ENCODE assay signal across 1 fruit fly cellular context in the genomic region with DNA sequence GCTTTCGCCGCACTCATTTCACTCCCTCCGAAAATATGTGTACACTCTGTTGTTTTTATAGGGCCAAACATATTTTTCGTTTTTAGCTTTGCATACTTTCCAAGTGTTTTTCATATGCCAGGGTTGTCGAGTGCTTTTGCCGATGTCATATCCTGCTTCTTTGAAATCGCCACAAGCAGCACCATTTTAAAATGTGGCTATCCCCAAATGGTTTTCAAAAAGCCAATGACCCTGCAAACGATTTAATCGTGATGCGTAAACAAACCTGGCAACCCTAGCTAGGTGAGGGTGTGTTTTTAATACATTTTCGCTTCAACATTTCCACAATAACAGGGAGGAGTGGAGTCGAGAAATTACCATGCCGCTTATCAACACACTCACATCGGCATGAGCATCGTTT.
TF ChIP-seq lines count a peak whose summit lies in the region.

No protein-coding gene starts in this region.

TF ChIP-seq in whole organism, embryonic, 481 proteins besides CTCF, POLR2A, EP300 and RAD21 (continued from another document and continues in another):
- TF ChIP-seq CG34422 (GFP tag; IDR thresholded peaks at IDR 0.05; lab: Robert Waterston, UW) (0 out of 3 replicates have a peak, but pooled peaks have one; percentile 17), CG12236 (GFP tag; optimal IDR thresholded peaks at IDR 0.05; lab: Kevin White, UChicago) (no peak), stwl (tag; optimal IDR thresholded peaks at IDR 0.05; lab: Kevin White, UChicago) (peak; percentile 92), slbo (GFP tag; IDR thresholded peaks at IDR 0.05; lab: Robert Waterston, UW) (peak; percentile 44; the same call in 1 of the 2 replicates), Myb (GFP tag; optimal IDR thresholded peaks at IDR 0.05; lab: Kevin White, UChicago) (peak; percentile 9), CG12219 (GFP tag; optimal IDR thresholded peaks at IDR 0.05; lab: Kevin White, UChicago) (peak; percentile 35), Sry-δ (GFP tag; optimal IDR thresholded peaks at IDR 0.05; lab: Kevin White, UChicago) (no peak), dan (GFP tag; IDR thresholded peaks at IDR 0.05; lab: Robert Waterston, UW) (no peak), Hr39 (optimal IDR thresholded peaks at IDR 0.05; lab: Kevin White, UChicago) (no peak), abd-A (tag; optimal IDR thresholded peaks at IDR 0.05; lab: Kevin White, UChicago) (no peak), ato (GFP tag; IDR thresholded peaks at IDR 0.05; lab: Robert Waterston, UW; ENCODE audit: partially characterized antibody) (no peak), crol (GFP tag; IDR thresholded peaks at IDR 0.05; lab: Robert Waterston, UW) (no peak), BtbVII (GFP tag; optimal IDR thresholded peaks at IDR 0.05; lab: Kevin White, UChicago) (peak; percentile 26), ro (GFP tag; IDR thresholded peaks at IDR 0.05; lab: Robert Waterston, UW) (no peak), danr (GFP tag; IDR thresholded peaks at IDR 0.05; lab: Robert Waterston, UW) (no peak), MESR4 (GFP tag; optimal IDR thresholded peaks at IDR 0.05; lab: Kevin White, UChicago) (no peak), caup (GFP tag; optimal IDR thresholded peaks at IDR 0.05; lab: Kevin White, UChicago; ENCODE audit: severe bottlenecking) (peak; percentile 50), CG12942 (GFP tag; optimal IDR thresholded peaks at IDR 0.05; lab: Kevin White, UChicago) (peak; percentile 10), CG3407 (GFP tag; optimal IDR thresholded peaks at IDR 0.05; lab: Kevin White, UChicago) (no peak), Jarid2 (GFP tag; optimal IDR thresholded peaks at IDR 0.05; lab: Kevin White, UChicago) (no peak), CG11723 (GFP tag; optimal IDR thresholded peaks at IDR 0.05; lab: Kevin White, UChicago) (no peak), HHEX (GFP tag; optimal IDR thresholded peaks at IDR 0.05; lab: Kevin White, UChicago) (peak; percentile 9), CG10267 (tag; optimal IDR thresholded peaks at IDR 0.05; lab: Kevin White, UChicago) (peak; percentile 15), fd64A (GFP tag; optimal IDR thresholded peaks at IDR 0.05; lab: Kevin White, UChicago) (no peak), C15 (GFP tag; IDR thresholded peaks at IDR 0.05; lab: Robert Waterston, UW) (no peak), Camta (GFP tag; optimal IDR thresholded peaks at IDR 0.05; lab: Kevin White, UChicago) (peak; percentile 8), her (GFP tag; optimal IDR thresholded peaks at IDR 0.05; lab: Kevin White, UChicago) (peak; percentile 37), Ada2b (GFP tag; IDR thresholded peaks at IDR 0.05; lab: Robert Waterston, UW) (peak; percentile 39; the same call in 1 of the 2 replicates), br (optimal IDR thresholded peaks at IDR 0.05; lab: Kevin White, UChicago) (no peak), CG34224 (GFP tag; IDR thresholded peaks at IDR 0.05; lab: Robert Waterston, UW; ENCODE audit: partially characterized antibody) (no peak), CG2120 (GFP tag; optimal IDR thresholded peaks at IDR 0.05; lab: Kevin White, UChicago) (peak; percentile 57), Fer3 (tag; optimal IDR thresholded peaks at IDR 0.05; lab: Kevin White, UChicago) (peak; percentile 47), CG13894 (tag; optimal IDR thresholded peaks at IDR 0.05; lab: Kevin White, UChicago) (peak; percentile 47), nmo (GFP tag; optimal IDR thresholded peaks at IDR 0.05; lab: Kevin White, UChicago) (peak; percentile 16), CG2712 (tag; optimal IDR thresholded peaks at IDR 0.05; lab: Kevin White, UChicago) (peak; percentile 21), rib (GFP tag; IDR thresholded peaks at IDR 0.05; lab: Robert Waterston, UW) (no peak), Vsx1 (GFP tag; optimal IDR thresholded peaks at IDR 0.05; lab: Kevin White, UChicago) (no peak), ssp (GFP tag; IDR thresholded peaks at IDR 0.05; lab: Robert Waterston, UW) (no peak), CG17328 (GFP tag; IDR thresholded peaks at IDR 0.05; lab: Robert Waterston, UW) (0 out of 2 replicates have a peak, but pooled peaks have one; percentile 14), E2f2 (GFP tag; IDR thresholded peaks at IDR 0.05; lab: Robert Waterston, UW) (0 out of 2 replicates have a peak, but pooled peaks have one; percentile 9), hkb (optimal IDR thresholded peaks at IDR 0.05; lab: Kevin White, UChicago) (no peak), hkb (GFP tag; IDR thresholded peaks at IDR 0.05; lab: Robert Waterston, UW) (peak; percentile 54), CG2202 (tag; optimal IDR thresholded peaks at IDR 0.05; lab: Kevin White, UChicago) (no peak), CG3838 (GFP tag; optimal IDR thresholded peaks at IDR 0.05; lab: Kevin White, UChicago) (no peak), CG8478 (optimal IDR thresholded peaks at IDR 0.05; lab: Kevin White, UChicago) (no peak), CG33557 (GFP tag; optimal IDR thresholded peaks at IDR 0.05; lab: Kevin White, UChicago) (no peak), CG7928 (GFP tag; optimal IDR thresholded peaks at IDR 0.05; lab: Kevin White, UChicago) (no peak), exex (tag; optimal IDR thresholded peaks at IDR 0.05; lab: Kevin White, UChicago) (no peak), CG12769 (tag; optimal IDR thresholded peaks at IDR 0.05; lab: Kevin White, UChicago) (peak; percentile 59), Dek (tag; optimal IDR thresholded peaks at IDR 0.05; lab: Kevin White, UChicago) (peak; percentile 36), row (GFP tag; IDR thresholded peaks at IDR 0.05; lab: Robert Waterston, UW) (peak; percentile 51; the same call in 2 of the 3 replicates), hbn (GFP tag; IDR thresholded peaks at IDR 0.05; lab: Robert Waterston, UW; ENCODE audit: partially characterized antibody) (no peak), Rfx (GFP tag; IDR thresholded peaks at IDR 0.05; lab: Robert Waterston, UW) (peak; percentile 53), CG1792 (GFP tag; optimal IDR thresholded peaks at IDR 0.05; lab: Kevin White, UChicago) (no peak), chn (GFP tag; optimal IDR thresholded peaks at IDR 0.05; lab: Kevin White, UChicago) (no peak), CG32772 (GFP tag; IDR thresholded peaks at IDR 0.05; lab: Robert Waterston, UW) (peak; percentile 30; the same call in 1 of the 2 replicates), BEAF-32 (GFP tag; optimal IDR thresholded peaks at IDR 0.05; lab: Kevin White, UChicago) (no peak), CG15514 (GFP tag; optimal IDR thresholded peaks at IDR 0.05; lab: Kevin White, UChicago) (peak; percentile 31), CG14965 (GFP tag; optimal IDR thresholded peaks at IDR 0.05; lab: Kevin White, UChicago; ENCODE audit: borderline replicate concordance) (no peak), CG17612 (GFP tag; IDR thresholded peaks at IDR 0.05; lab: Robert Waterston, UW) (no peak), ash1 (GFP tag; optimal IDR thresholded peaks at IDR 0.05; lab: Kevin White, UChicago) (no peak), Ets97D (GFP tag; optimal IDR thresholded peaks at IDR 0.05; lab: Kevin White, UChicago) (no peak), Sry-β (GFP tag; optimal IDR thresholded peaks at IDR 0.05; lab: Kevin White, UChicago) (no peak), ac (GFP tag; optimal IDR thresholded peaks at IDR 0.05; lab: Kevin White, UChicago) (no peak), Dip2 (GFP tag; IDR thresholded peaks at IDR 0.05; lab: Robert Waterston, UW) (no peak), CG10431 (GFP tag; optimal IDR thresholded peaks at IDR 0.05; lab: Kevin White, UChicago) (no peak), cad (GFP tag; optimal IDR thresholded peaks at IDR 0.05; lab: Kevin White, UChicago) (no peak), pzg (GFP tag; optimal IDR thresholded peaks at IDR 0.05; lab: Kevin White, UChicago) (no peak), CoRest (tag; optimal IDR thresholded peaks at IDR 0.05; lab: Kevin White, UChicago) (peak; percentile 38), CG11504 (tag; optimal IDR thresholded peaks at IDR 0.05; lab: Kevin White, UChicago) (peak; percentile 64), h (optimal IDR thresholded peaks at IDR 0.05; lab: Kevin White, UChicago) (no peak), slou (GFP tag; optimal IDR thresholded peaks at IDR 0.05; lab: Kevin White, UChicago) (no peak), CG12391 (tag; optimal IDR thresholded peaks at IDR 0.05; lab: Kevin White, UChicago) (peak; percentile 29), Optix (GFP tag; IDR thresholded peaks at IDR 0.05; lab: Robert Waterston, UW) (peak; percentile 50; the same call in 1 of the 3 replicates), Ptx1 (GFP tag; IDR thresholded peaks at IDR 0.05; lab: Robert Waterston, UW) (no peak; the same call in 1 of the 2 replicates), al (GFP tag; IDR thresholded peaks at IDR 0.05; lab: Robert Waterston, UW) (no peak), CG11696 (GFP tag; IDR thresholded peaks at IDR 0.05; lab: Robert Waterston, UW) (peak; percentile 34; the same call in 1 of the 2 replicates), NFAT (GFP tag; IDR thresholded peaks at IDR 0.05; lab: Robert Waterston, UW) (0 out of 2 replicates have a peak, but pooled peaks have one; percentile 9), psq (GFP tag; optimal IDR thresholded peaks at IDR 0.05; lab: Kevin White, UChicago) (no peak), bbx (GFP tag; IDR thresholded peaks at IDR 0.05; lab: Robert Waterston, UW; ENCODE audit: partially characterized antibody) (no peak), CG6654 (GFP tag; optimal IDR thresholded peaks at IDR 0.05; lab: Kevin White, UChicago) (no peak), CG4707 (GFP tag; optimal IDR thresholded peaks at IDR 0.05; lab: Kevin White, UChicago) (no peak), klu (GFP tag; IDR thresholded peaks at IDR 0.05; lab: Robert Waterston, UW) (no peak), gcm (GFP tag; optimal IDR thresholded peaks at IDR 0.05; lab: Kevin White, UChicago) (no peak), bsh (GFP tag; optimal IDR thresholded peaks at IDR 0.05; lab: Kevin White, UChicago) (peak in 1 of 2 experiments; percentile 47), CG11085 (GFP tag; IDR thresholded peaks at IDR 0.05; lab: Robert Waterston, UW) (no peak), CG7271 (tag; optimal IDR thresholded peaks at IDR 0.05; lab: Kevin White, UChicago) (no peak), NfI (GFP tag; optimal IDR thresholded peaks at IDR 0.05; lab: Kevin White, UChicago) (peak; percentile 33), ttk (GFP tag; IDR thresholded peaks at IDR 0.05; lab: Robert Waterston, UW) (0 out of 2 replicates have a peak, but pooled peaks have one; percentile 34), crp (GFP tag; optimal IDR thresholded peaks at IDR 0.05; lab: Kevin White, UChicago) (no peak), Atf6 (GFP tag; IDR thresholded peaks at IDR 0.05; lab: Robert Waterston, UW) (peak; percentile 31; the same call in 1 of the 2 replicates), ind (GFP tag; optimal IDR thresholded peaks at IDR 0.05; lab: Kevin White, UChicago) (peak; percentile 47), mirr (GFP tag; optimal IDR thresholded peaks at IDR 0.05; lab: Kevin White, UChicago) (peak; percentile 10), sens-2 (GFP tag; IDR thresholded peaks at IDR 0.05; lab: Robert Waterston, UW) (no peak), Adf1 (GFP tag; IDR thresholded peaks at IDR 0.05; lab: Robert Waterston, UW) (no peak), prd (optimal IDR thresholded peaks at IDR 0.05; lab: Kevin White, UChicago) (no peak), prd (GFP tag; IDR thresholded peaks at IDR 0.05; lab: Robert Waterston, UW) (peak; percentile 61), CG6254 (GFP tag; optimal IDR thresholded peaks at IDR 0.05; lab: Kevin White, UChicago) (no peak), CG17361 (GFP tag; IDR thresholded peaks at IDR 0.05; lab: Robert Waterston, UW) (0 out of 3 replicates have a peak, but pooled peaks have one; percentile 19), CG12071 (GFP tag; optimal IDR thresholded peaks at IDR 0.05; lab: Kevin White, UChicago) (peak; percentile 48), CG18599 (GFP tag; optimal IDR thresholded peaks at IDR 0.05; lab: Kevin White, UChicago) (peak; percentile 78), CG17385 (GFP tag; optimal IDR thresholded peaks at IDR 0.05; lab: Kevin White, UChicago) (peak; percentile 32), CG6813 (GFP tag; optimal IDR thresholded peaks at IDR 0.05; lab: Kevin White, UChicago) (peak; percentile 46), Hr51 (GFP tag; optimal IDR thresholded peaks at IDR 0.05; lab: Kevin White, UChicago) (peak in 1 of 2 experiments; percentile 43), dmrt99B (tag; optimal IDR thresholded peaks at IDR 0.05; lab: Kevin White, UChicago) (peak; percentile 55), Dfd (GFP tag; optimal IDR thresholded peaks at IDR 0.05; lab: Kevin White, UChicago) (no peak), Xrp1 (GFP tag; IDR thresholded peaks at IDR 0.05; lab: Robert Waterston, UW) (0 out of 2 replicates have a peak, but pooled peaks have one; percentile 58), B-H1 (GFP tag; IDR thresholded peaks at IDR 0.05; lab: Robert Waterston, UW) (peak; percentile 24; the same call in 1 of the 3 replicates), Lhr (GFP tag; optimal IDR thresholded peaks at IDR 0.05; lab: Kevin White, UChicago) (no peak), D19B (GFP tag; optimal IDR thresholded peaks at IDR 0.05; lab: Kevin White, UChicago) (peak; percentile 25), lmd (GFP tag; IDR thresholded peaks at IDR 0.05; lab: Robert Waterston, UW) (peak; percentile 30), CG14441 (GFP tag; IDR thresholded peaks at IDR 0.05; lab: Robert Waterston, UW) (0 out of 2 replicates have a peak, but pooled peaks have one; percentile 11), Neu2 (GFP tag; optimal IDR thresholded peaks at IDR 0.05; lab: Kevin White, UChicago; ENCODE audit: borderline replicate concordance) (no peak), CG16779 (GFP tag; IDR thresholded peaks at IDR 0.05; lab: Robert Waterston, UW) (no peak), CG4617 (GFP tag; optimal IDR thresholded peaks at IDR 0.05; lab: Kevin White, UChicago; ENCODE audit: borderline replicate concordance) (no peak), luna (GFP tag; optimal IDR thresholded peaks at IDR 0.05; lab: Kevin White, UChicago) (no peak), bcd (GFP tag; optimal IDR thresholded peaks at IDR 0.05; lab: Kevin White, UChicago) (peak; percentile 34), Usf (GFP tag; optimal IDR thresholded peaks at IDR 0.05; lab: Kevin White, UChicago) (no peak), Mad (GFP tag; optimal IDR thresholded peaks at IDR 0.05; lab: Kevin White, UChicago) (no peak), Abd-B (GFP tag; optimal IDR thresholded peaks at IDR 0.05; lab: Kevin White, UChicago) (peak; percentile 37), lab (GFP tag; optimal IDR thresholded peaks at IDR 0.05; lab: Kevin White, UChicago) (peak; percentile 79), chif (GFP tag; optimal IDR thresholded peaks at IDR 0.05; lab: Kevin White, UChicago) (peak in 1 of 2 experiments; percentile 3), Blimp-1 (GFP tag; optimal IDR thresholded peaks at IDR 0.05; lab: Kevin White, UChicago) (peak; percentile 24), CG7786 (GFP tag; optimal IDR thresholded peaks at IDR 0.05; lab: Kevin White, UChicago) (peak; percentile 6), tna (GFP tag; IDR thresholded peaks at IDR 0.05; lab: Robert Waterston, UW; ENCODE audit: partially characterized antibody) (no peak)
